Fruit fly (Drosophila melanogaster): ENCODE results near the gene CG7148.

The CG7148 gene

dm6 chr3L:21844488-21844887 lies 12.4 kb upstream of the CG7148 start, which contains the start of gene mub:
Gene mub (plus strand): TSS chr3L:21844788.
- TF ChIP-seq CG7372 (GFP tag; IDR thresholded peaks at IDR 0.05) (peak; percentile 45; the same call in 1 of the 2 replicates), CG11560 (tag; IDR thresholded peaks at IDR 0.05) (0 out of 3 replicates have a peak, but pooled peaks have one; percentile 29), CG4360 (GFP tag; IDR thresholded peaks at IDR 0.05) (no peak), CG3065 (GFP tag; optimal IDR thresholded peaks at IDR 0.05) (no peak)

DNA sequence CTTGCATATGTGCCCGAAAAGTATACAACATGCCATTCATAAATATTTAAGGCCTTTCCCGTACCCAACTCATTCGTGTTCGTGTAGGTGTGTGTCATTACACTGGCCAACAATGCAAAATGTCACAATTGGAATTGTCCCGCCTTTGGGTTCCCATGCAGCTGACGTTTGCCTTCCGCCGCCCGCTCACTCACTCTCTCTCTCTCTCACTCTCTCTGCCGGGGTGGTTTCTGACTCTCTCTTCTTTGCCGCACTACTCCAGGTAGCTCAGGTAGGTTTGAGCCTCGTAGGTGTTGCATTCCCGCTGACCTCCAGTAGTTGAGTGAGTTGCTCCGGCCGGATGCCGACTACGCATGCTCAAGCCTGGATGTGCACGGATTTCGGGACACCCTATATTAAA lies 11.3 kb upstream of the CG7148 start:
- TF ChIP-seq CG11696 (GFP tag; IDR thresholded peaks at IDR 0.05) (no peak), CG12391 (tag; optimal IDR thresholded peaks at IDR 0.05) (no peak), zen (tag; optimal IDR thresholded peaks at IDR 0.05) (peak; percentile 3), tll (GFP tag; optimal IDR thresholded peaks at IDR 0.05) (peak in 1 of 2 experiments; percentile 79), z (GFP tag; IDR thresholded peaks at IDR 0.05) (peak; percentile 92), CG13894 (tag; optimal IDR thresholded peaks at IDR 0.05) (no peak), lov (optimal IDR thresholded peaks at IDR 0.05) (no peak), lov (GFP tag; IDR thresholded peaks at IDR 0.05) (0 out of 3 replicates have a peak, but pooled peaks have one; percentile 13), Elba2 (GFP tag; optimal IDR thresholded peaks at IDR 0.05) (peak; percentile 93), Trl (optimal IDR thresholded peaks at IDR 0.05) (peak; percentile 53 to 78), Trl (GFP tag; optimal IDR thresholded peaks at IDR 0.05) (no peak), CG1832 (GFP tag; optimal IDR thresholded peaks at IDR 0.05) (peak; percentile 29), CG2889 (GFP tag; IDR thresholded peaks at IDR 0.05) (0 out of 3 replicates have a peak, but pooled peaks have one; percentile 30), crol (GFP tag; IDR thresholded peaks at IDR 0.05) (0 out of 2 replicates have a peak, but pooled peaks have one; percentile 8), Med (GFP tag) (peak; percentile 30), CG3726 (GFP tag; IDR thresholded peaks at IDR 0.05) (no peak), Dref (GFP tag; IDR thresholded peaks at IDR 0.05) (0 out of 2 replicates have a peak, but pooled peaks have one; percentile 11), seq (GFP tag; IDR thresholded peaks at IDR 0.05) (peak; percentile 49; the same call in 1 of the 2 replicates)

DNA sequence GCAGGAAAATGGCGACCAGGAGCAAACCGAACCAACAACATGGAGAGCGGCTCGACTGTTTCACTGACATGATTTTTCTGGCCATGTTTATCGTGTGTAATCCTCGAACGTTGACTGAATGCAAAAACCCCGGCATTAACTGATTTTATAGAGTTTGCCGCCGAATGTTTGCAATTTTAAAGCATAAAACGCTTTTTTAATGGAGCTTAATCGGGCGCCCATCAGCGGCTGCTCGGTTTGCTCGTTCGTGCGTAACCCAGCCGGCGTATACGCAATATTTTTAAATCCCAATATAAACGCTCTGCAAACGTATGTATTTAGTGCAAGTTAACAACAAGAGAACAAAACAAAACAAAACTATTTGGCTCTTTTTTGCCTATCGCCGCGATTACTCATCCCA lies 10.2 kb upstream of the CG7148 start, which contains the start of gene CG14563:
Gene CG14563, minus strand, starts transcription at position 101 of the 400 bp plus-strand sequence.
- no peak for TF ChIP-seq Atf-2 (GFP tag; optimal IDR thresholded peaks at IDR 0.05)
- no peak for TF ChIP-seq CG5953 (GFP tag; IDR thresholded peaks at IDR 0.05)
- TF ChIP-seq cato (GFP tag; optimal IDR thresholded peaks at IDR 0.05; ENCODE audit: borderline replicate concordance) = no peak
- TF ChIP-seq Med (GFP tag) = peak; percentile 14
- no peak for TF ChIP-seq stwl (tag; optimal IDR thresholded peaks at IDR 0.05)
- TF ChIP-seq CG10366 (GFP tag; IDR thresholded peaks at IDR 0.05) = no peak
- TF ChIP-seq CG15269 (tag; optimal IDR thresholded peaks at IDR 0.05) = no peak
- no peak for TF ChIP-seq Sox102F (GFP tag; optimal IDR thresholded peaks at IDR 0.05)
- no peak for TF ChIP-seq sqz (GFP tag; optimal IDR thresholded peaks at IDR 0.05)

DNA sequence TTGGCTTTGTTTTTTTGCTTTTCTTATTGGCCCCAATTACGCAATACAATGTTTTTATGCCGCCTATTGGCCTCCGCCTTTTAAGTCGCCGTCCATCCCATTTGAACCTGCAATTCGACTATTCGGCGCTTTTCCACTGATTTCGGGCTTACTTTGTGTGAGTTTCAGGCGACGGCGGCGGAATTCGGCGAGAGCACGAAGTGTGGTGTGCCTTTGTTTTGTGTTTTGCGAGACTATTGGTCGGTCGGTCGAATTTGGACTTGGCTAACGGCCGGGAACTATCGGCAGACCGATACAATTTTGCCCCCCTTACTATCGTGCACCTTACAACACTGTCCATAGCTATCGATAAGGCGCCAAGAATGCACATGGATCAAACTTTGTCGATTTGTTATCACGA lies 9.0 kb upstream of the CG7148 start, which contains the start of gene P5CDh1:
Gene P5CDh1, minus strand, starts transcription at position 278 of the 400 bp plus-strand sequence.
- no peak for TF ChIP-seq Camta (GFP tag; optimal IDR thresholded peaks at IDR 0.05)
- peak; percentile 95 for TF ChIP-seq Ets65A (GFP tag)
- peak; percentile 60 for TF ChIP-seq mam (GFP tag; optimal IDR thresholded peaks at IDR 0.05)
- no peak for TF ChIP-seq dimm (GFP tag; IDR thresholded peaks at IDR 0.05)
- peak; percentile 86 for TF ChIP-seq Scr (GFP tag; IDR thresholded peaks at IDR 0.05; ENCODE audit: partially characterized antibody)
- TF ChIP-seq p53 (GFP tag; optimal IDR thresholded peaks at IDR 0.05) = no peak
- no peak for TF ChIP-seq CG6254 (GFP tag; optimal IDR thresholded peaks at IDR 0.05)
- peak; percentile 99 for TF ChIP-seq sd (tag; optimal IDR thresholded peaks at IDR 0.05)
- peak; percentile 86 for TF ChIP-seq Ets97D (GFP tag; optimal IDR thresholded peaks at IDR 0.05)
- TF ChIP-seq Mrtf (GFP tag; IDR thresholded peaks at IDR 0.05) = no peak
- TF ChIP-seq Bdp1 (GFP tag; optimal IDR thresholded peaks at IDR 0.05) = peak; percentile 15
- TF ChIP-seq vnd (GFP tag; IDR thresholded peaks at IDR 0.05; ENCODE audit: partially characterized antibody) = peak; percentile 75
- TF ChIP-seq CHES-1-like (GFP tag; optimal IDR thresholded peaks at IDR 0.05) = peak; percentile 37
- no peak for TF ChIP-seq Six4 (GFP tag; optimal IDR thresholded peaks at IDR 0.05)
- TF ChIP-seq CG16813 (GFP tag; IDR thresholded peaks at IDR 0.05; ENCODE audit: partially characterized antibody) = peak; percentile 81
- no peak for TF ChIP-seq tap (tag; optimal IDR thresholded peaks at IDR 0.05)
- TF ChIP-seq Elba2 (GFP tag; optimal IDR thresholded peaks at IDR 0.05) = peak; percentile 97
- peak; percentile 30 for TF ChIP-seq pho (GFP tag; optimal IDR thresholded peaks at IDR 0.05)
- TF ChIP-seq shn (GFP tag; optimal IDR thresholded peaks at IDR 0.05) = peak; percentile 33
